Worm (Caenorhabditis elegans) whole organism, late embryonic: Measurements from ENCODE around the gene F14H3.3.

Experiments
- ahr-1 ChIP-seq: sonication (generic microtip); optimal IDR thresholded peaks from 2 replicates; lab custom pipeline; 2016; ENCODE audit warnings: missing genetic modification characterization, missing compliant biosample characterization
- ceh-19 ChIP-seq: fragments of 200-800 bp; sonication (Bioruptor generic); optimal IDR thresholded peaks from 2 replicates; lab custom pipeline; 2018; ENCODE audit warnings: mild to moderate bottlenecking, missing genetic modification characterization, missing compliant biosample characterization
- fkh-6 ChIP-seq: sonication (generic microtip); optimal IDR thresholded peaks from 2 replicates; lab custom pipeline; 2016; ENCODE audit warnings: missing genetic modification characterization, missing compliant biosample characterization
- hlh-30 ChIP-seq: sonication (generic microtip); optimal IDR thresholded peaks from 2 replicates; lab custom pipeline; 2017; ENCODE audit warnings: antibody characterized with exemption, missing genetic modification characterization, missing compliant biosample characterization; ENCODE audit not compliant: insufficient read depth
- lim-6 ChIP-seq: sonication (generic microtip); optimal IDR thresholded peaks from 2 replicates; lab custom pipeline; 2016; ENCODE audit warnings: missing genetic modification characterization, missing compliant biosample characterization
- lin-11 ChIP-seq: fragments of 200-800 bp; sonication (Bioruptor generic); optimal IDR thresholded peaks from 2 replicates; lab custom pipeline; 2018; ENCODE audit warnings: mild to moderate bottlenecking, missing genetic modification characterization, missing compliant biosample characterization
- pqm-1 ChIP-seq: sonication (generic microtip); optimal IDR thresholded peaks from 2 replicates; lab custom pipeline; 2016; ENCODE audit warnings: missing genetic modification characterization, missing compliant biosample characterization
- rnt-1 ChIP-seq: sonication (generic microtip); optimal IDR thresholded peaks from 2 replicates; lab custom pipeline; 2016; ENCODE audit warnings: missing genetic modification characterization, missing compliant biosample characterization
- unc-42 ChIP-seq: sonication (generic microtip); optimal IDR thresholded peaks from 2 replicates; lab custom pipeline; 2016; ENCODE audit warnings: missing genotype, missing genetic modification characterization, missing compliant biosample characterization

DNA sequence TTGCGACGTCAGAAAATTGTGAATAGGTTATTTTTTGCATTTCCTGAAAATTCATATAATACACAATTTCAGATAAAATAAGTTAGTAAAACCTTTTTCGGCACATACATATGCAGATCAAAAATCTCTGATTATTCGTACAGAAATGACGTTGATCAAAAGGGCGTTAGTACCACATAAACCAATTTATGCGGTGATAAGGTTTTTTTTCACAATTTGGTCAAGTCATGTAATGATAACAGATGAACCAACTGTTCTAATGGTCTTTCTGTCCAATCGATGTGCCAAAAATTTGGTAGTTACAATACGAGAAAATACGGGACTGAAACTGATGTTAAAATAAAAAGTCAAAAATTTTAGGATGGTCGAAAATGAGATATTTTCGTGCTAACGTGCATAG lies 26.8 kb upstream of the F14H3.3 start:
- no peak for TF ChIP-seq fkh-6 (tag; lab: Kevin White, UChicago)
- no peak for TF ChIP-seq rnt-1 (tag; lab: Kevin White, UChicago)
- TF ChIP-seq unc-42 (tag; lab: Kevin White, UChicago), result no peak
- TF ChIP-seq ceh-19 (GFP tag; lab: Kevin White, UChicago), result no peak
- no peak for TF ChIP-seq lin-11 (tag; lab: Kevin White, UChicago)
- no peak for TF ChIP-seq hlh-30 (tag; lab: Kevin White, UChicago)
- TF ChIP-seq lim-6 (tag; lab: Kevin White, UChicago), result no peak
- no peak for TF ChIP-seq pqm-1 (tag; lab: Kevin White, UChicago)
- no peak for TF ChIP-seq ahr-1
